Fruit fly (Drosophila melanogaster) whole organism, prepupa: ENCODE measurements around the gene Bdp1.
A peak's percentile ranks its signal among the peaks of the same experiment; 100 is the strongest.

Experiments
- Blimp-1 ChIP-seq: fragments of 200-800 bp; sonication (Bioruptor generic); optimal IDR thresholded peaks from 3 replicates; lab custom pipeline; 2017; ENCODE audit warnings: missing biosample characterization, missing genetic modification characterization, mild to moderate bottlenecking, moderate library complexity, missing genetic modification reagents
- CG10631 ChIP-seq: fragments of 200-800 bp; sonication (Bioruptor generic); optimal IDR thresholded peaks from 2 replicates; lab custom pipeline; 2016; ENCODE audit warnings: missing biosample characterization, missing genetic modification characterization
- CG11902 ChIP-seq: fragments of 200-800 bp; sonication (Bioruptor generic); optimal IDR thresholded peaks from 3 replicates; lab custom pipeline; 2016; ENCODE audit warnings: missing biosample characterization, missing genetic modification characterization
- CG1621 ChIP-seq: fragments of 200-800 bp; sonication (Bioruptor generic); optimal IDR thresholded peaks from 3 replicates; lab custom pipeline; 2018; ENCODE audit warnings: missing biosample characterization, mild to moderate bottlenecking, missing genetic modification characterization
- CG3032 ChIP-seq: fragments of 200-800 bp; optimal IDR thresholded peaks from 2 replicates; lab custom pipeline; 2019; ENCODE audit warnings: missing biosample characterization, mild to moderate bottlenecking, missing genetic modification characterization, moderate library complexity
- CG31627 ChIP-seq: fragments of 200-800 bp; sonication (Bioruptor generic); optimal IDR thresholded peaks from 3 replicates; lab custom pipeline; 2016; ENCODE audit warnings: missing biosample characterization, missing genetic modification characterization
- CG32006 ChIP-seq: fragments of 200-800 bp; sonication (Bioruptor generic); optimal IDR thresholded peaks from 3 replicates; lab custom pipeline; 2017; ENCODE audit warnings: missing biosample characterization, mild to moderate bottlenecking, missing genetic modification characterization
- CG34406 ChIP-seq: fragments of 200-800 bp; sonication (Bioruptor generic); optimal IDR thresholded peaks from 3 replicates; lab custom pipeline; 2016; ENCODE audit warnings: missing biosample characterization, missing genetic modification characterization
- CG4318 ChIP-seq: fragments of 200-800 bp; sonication (Bioruptor generic); optimal IDR thresholded peaks from 3 replicates; lab custom pipeline; 2017; ENCODE audit warnings: missing biosample characterization, mild to moderate bottlenecking, missing genetic modification characterization
- CG6276 ChIP-seq: fragments of 200-800 bp; sonication (Bioruptor generic); optimal IDR thresholded peaks from 2 replicates; lab custom pipeline; 2017; ENCODE audit warnings: missing biosample characterization, mild to moderate bottlenecking, missing genetic modification characterization
- CG6854 ChIP-seq: fragments of 200-800 bp; sonication (Bioruptor generic); optimal IDR thresholded peaks from 2 replicates; lab custom pipeline; 2017; ENCODE audit warnings: missing biosample characterization, mild to moderate bottlenecking, missing genetic modification characterization
- CG8319 ChIP-seq: fragments of 200-800 bp; sonication (Bioruptor generic); optimal IDR thresholded peaks from 3 replicates; lab custom pipeline; 2016; ENCODE audit warnings: missing biosample characterization, missing genetic modification characterization
- Eip75B ChIP-seq: fragments of 200-800 bp; sonication (Bioruptor generic); optimal IDR thresholded peaks from 3 replicates; lab custom pipeline; 2016; ENCODE audit warnings: missing biosample characterization, missing genetic modification characterization
- Ets21C ChIP-seq: fragments of 200-800 bp; sonication (Bioruptor generic); optimal IDR thresholded peaks from 3 replicates; lab custom pipeline; 2016; ENCODE audit warnings: missing biosample characterization, missing genetic modification characterization
- Hr38 ChIP-seq: sonication (Bioruptor generic); optimal IDR thresholded peaks from 2 replicates; lab custom pipeline; 2016; ENCODE audit warnings: missing biosample characterization, missing genetic modification characterization
- Hr39 ChIP-seq: fragments of 200-800 bp; sonication (Bioruptor generic); optimal IDR thresholded peaks from 2 replicates; lab custom pipeline; 2016; ENCODE audit warnings: missing biosample characterization, missing genetic modification characterization
- Hr4 ChIP-seq: fragments of 200-800 bp; sonication (Bioruptor generic); optimal IDR thresholded peaks from 3 replicates; lab custom pipeline; 2016; ENCODE audit warnings: missing biosample characterization, missing genetic modification characterization
- Lpt ChIP-seq: fragments of 200-800 bp; sonication (Bioruptor generic); optimal IDR thresholded peaks from 3 replicates; lab custom pipeline; 2016; ENCODE audit warnings: missing biosample characterization, missing genetic modification characterization
- Met ChIP-seq: fragments of 200-800 bp; sonication (Bioruptor generic); optimal IDR thresholded peaks from 3 replicates; lab custom pipeline; 2016; ENCODE audit warnings: missing biosample characterization, missing genetic modification characterization
- OdsH ChIP-seq: fragments of 200-800 bp; sonication (Bioruptor generic); optimal IDR thresholded peaks from 3 replicates; lab custom pipeline; 2016; ENCODE audit warnings: missing biosample characterization, missing genetic modification characterization
- Smox ChIP-seq: fragments of 200-800 bp; sonication (Bioruptor generic); optimal IDR thresholded peaks from 3 replicates; lab custom pipeline; 2016; ENCODE audit warnings: missing biosample characterization, missing genetic modification characterization
- Sox15 ChIP-seq: fragments of 200-800 bp; sonication (Bioruptor generic); optimal IDR thresholded peaks from 3 replicates; lab custom pipeline; 2016; ENCODE audit warnings: missing biosample characterization, missing genetic modification characterization
- achi ChIP-seq: fragments of 200-800 bp; sonication (Bioruptor generic); optimal IDR thresholded peaks from 3 replicates; lab custom pipeline; 2016; ENCODE audit warnings: missing biosample characterization, missing genetic modification characterization
- acj6 ChIP-seq: fragments of 200-800 bp; sonication (Bioruptor generic); optimal IDR thresholded peaks from 3 replicates; lab custom pipeline; 2016; ENCODE audit warnings: missing biosample characterization, missing genetic modification characterization
- cyc ChIP-seq: fragments of 200-800 bp; sonication (Bioruptor generic); optimal IDR thresholded peaks from 3 replicates; lab custom pipeline; 2016; ENCODE audit warnings: missing biosample characterization, missing genetic modification characterization
- dac ChIP-seq: fragments of 200-800 bp; sonication (Bioruptor generic); optimal IDR thresholded peaks from 2 replicates; lab custom pipeline; 2017; ENCODE audit warnings: missing biosample characterization, mild to moderate bottlenecking, missing genetic modification characterization
- dsx ChIP-seq: fragments of 200-800 bp; optimal IDR thresholded peaks from 3 replicates; lab custom pipeline; 2019; ENCODE audit warnings: missing biosample characterization, mild to moderate bottlenecking, missing genetic modification characterization, moderate library complexity; ENCODE audit not compliant: poor library complexity, severe bottlenecking
- eg ChIP-seq: fragments of 200-800 bp; sonication (Bioruptor generic); IDR thresholded peaks from 3 replicates; pipeline ENCODE4 v1.3.6; 2022; ENCODE audit warnings: missing biosample characterization, missing genetic modification characterization
- esn ChIP-seq: fragments of 200-800 bp; sonication (Bioruptor generic); optimal IDR thresholded peaks from 2 replicates; lab custom pipeline; 2016; ENCODE audit warnings: missing biosample characterization, mild to moderate bottlenecking, missing genetic modification characterization, moderate library complexity
- fkh ChIP-seq: fragments of 200-800 bp; sonication (Bioruptor generic); optimal IDR thresholded peaks from 3 replicates; lab custom pipeline; 2017; ENCODE audit warnings: missing biosample characterization, mild to moderate bottlenecking, missing genetic modification characterization, moderate library complexity
- lz ChIP-seq: fragments of 200-800 bp; sonication (Bioruptor generic); optimal IDR thresholded peaks from 3 replicates; lab custom pipeline; 2016; ENCODE audit warnings: missing biosample characterization, missing genetic modification characterization
- net ChIP-seq: fragments of 200-800 bp; sonication (Bioruptor generic); optimal IDR thresholded peaks from 3 replicates; lab custom pipeline; 2016; ENCODE audit warnings: missing biosample characterization, missing genetic modification characterization
- pdm3 ChIP-seq: fragments of 200-800 bp; sonication (Bioruptor generic); optimal IDR thresholded peaks from 3 replicates; lab custom pipeline; 2016; ENCODE audit warnings: missing biosample characterization, missing genetic modification characterization
- salr ChIP-seq, 2 experiments: fragments of 200-800 bp; sonication (Bioruptor generic); optimal IDR thresholded peaks; 3 replicates each; lab custom pipeline; 2016 to 2018; ENCODE audit warnings: missing biosample characterization in 2 of 2, missing genetic modification characterization in 2 of 2, mild to moderate bottlenecking in 1 of 2
- topi ChIP-seq: fragments of 200-800 bp; sonication (Bioruptor generic); optimal IDR thresholded peaks from 3 replicates; lab custom pipeline; 2016; ENCODE audit warnings: missing biosample characterization, missing genetic modification characterization
- vri ChIP-seq: fragments of 200-800 bp; sonication (Bioruptor generic); optimal IDR thresholded peaks from 3 replicates; lab custom pipeline; 2016; ENCODE audit warnings: missing biosample characterization, mild to moderate bottlenecking, missing genetic modification characterization

Bdp1 gene

dm6 chr2L:13366109-13366747 lies 7.5 kb downstream of the Bdp1 start, which contains the start of the genes Nnp-1 and Grx3:
Gene Nnp-1, minus strand, starts transcription at chr2L:13366189.
Gene Grx3, plus strand, starts transcription at chr2L:13366447.
- TF ChIP-seq OdsH (GFP tag; lab: Kevin White, UChicago) (no peak), Met (no peak), CG1621 (tag; lab: Kevin White, UChicago) (peak; percentile 75), lz (GFP tag; lab: Kevin White, UChicago) (peak; percentile 48), vri (GFP tag; lab: Kevin White, UChicago) (no peak), CG10631 (GFP tag; lab: Kevin White, UChicago) (peak; percentile 57), Hr4 (GFP tag; lab: Kevin White, UChicago) (no peak), CG8319 (GFP tag; lab: Kevin White, UChicago) (peak; percentile 22), Hr39 (GFP tag; lab: Kevin White, UChicago) (peak; percentile 45), CG4318 (GFP tag; lab: Kevin White, UChicago) (no peak), cyc (GFP tag; lab: Kevin White, UChicago) (peak; percentile 35), Lpt (GFP tag; lab: Kevin White, UChicago) (no peak), Smox (GFP tag; lab: Kevin White, UChicago) (peak; percentile 39), acj6 (peak; percentile 59), CG34406 (peak; percentile 43), CG32006 (GFP tag; lab: Kevin White, UChicago) (no peak), dsx (GFP tag; lab: Kevin White, UChicago) (no peak), Ets21C (peak; percentile 20), esn (GFP tag; lab: Kevin White, UChicago) (no peak), Hr38 (GFP tag; lab: Kevin White, UChicago) (no peak), net (no peak), CG6276 (GFP tag; lab: Kevin White, UChicago) (no peak), pdm3 (GFP tag; lab: Kevin White, UChicago) (no peak), Sox15 (GFP tag; lab: Kevin White, UChicago) (peak; percentile 20), Blimp-1 (GFP tag; lab: Kevin White, UChicago) (no peak), fkh (GFP tag; lab: Kevin White, UChicago) (no peak), topi (GFP tag; lab: Kevin White, UChicago) (no peak), eg (GFP tag; lab: Robert Waterston, UW) (peak; percentile 32; the same call in 1 of the 3 replicates), CG11902 (GFP tag; lab: Kevin White, UChicago) (peak; percentile 26), CG31627 (GFP tag; lab: Kevin White, UChicago) (peak; percentile 27), achi (GFP tag; lab: Kevin White, UChicago) (peak; percentile 52)

dm6 chr2L:13362953-13363352 lies 10.7 kb downstream of the Bdp1 start:
- no peak for TF ChIP-seq CG10631 (GFP tag; lab: Kevin White, UChicago)
- TF ChIP-seq, all 60 proteins: peak for 0

dm6 chr2L:13361465-13361864 lies 12.2 kb downstream of the Bdp1 start, which contains the start of gene CG9377:
Gene CG9377, minus strand, starts transcription at chr2L:13361565.
- TF ChIP-seq fkh (GFP tag; lab: Kevin White, UChicago), result no peak
- no peak for TF ChIP-seq dac
- no peak for TF ChIP-seq CG6854 (GFP tag; lab: Kevin White, UChicago)
- no peak for TF ChIP-seq CG1621 (tag; lab: Kevin White, UChicago)
- TF ChIP-seq CG3032 (tag; lab: Kevin White, UChicago), result no peak
- no peak for TF ChIP-seq Eip75B
- no peak for TF ChIP-seq Blimp-1 (GFP tag; lab: Kevin White, UChicago)
- TF ChIP-seq salr (GFP tag; optimal IDR thresholded peaks at IDR 0.05; lab: Kevin White, UChicago), result no peak
- TF ChIP-seq pdm3 (GFP tag; lab: Kevin White, UChicago), result no peak
- TF ChIP-seq lz (GFP tag; lab: Kevin White, UChicago), result no peak
